Worm (Caenorhabditis elegans) whole organism, midembryonic: Measurements from ENCODE around the gene clec-149.

Experiments
- cog-1 ChIP-seq: sonication (generic microtip); optimal IDR thresholded peaks from 2 replicates; lab custom pipeline; 2016; ENCODE audit warnings: missing genetic modification characterization, missing compliant biosample characterization
- flt-1 ChIP-seq: fragments of 200-800 bp; sonication (Bioruptor generic); IDR thresholded peaks from 2 replicates; pipeline ENCODE4 v1.3.6; 2022; ENCODE audit warnings: missing genetic modification characterization, missing compliant biosample characterization
- med-1 ChIP-seq: sonication (generic microtip); optimal IDR thresholded peaks from 2 replicates; lab custom pipeline; 2017; ENCODE audit warnings: missing genetic modification characterization, mild to moderate bottlenecking, missing compliant biosample characterization, antibody characterized with exemption, missing genetic modification reagents; ENCODE audit not compliant: insufficient read depth
- ref-1 ChIP-seq: fragments of 200-800 bp; sonication (Bioruptor generic); conservative IDR thresholded peaks from 2 replicates; pipeline ENCODE4 v1.3.6; 2022; ENCODE audit warnings: missing genetic modification reagents, missing genetic modification characterization, missing compliant biosample characterization

- TF ChIP-seq flt-1 (no peak), med-1 (GFP tag; lab: Kevin White, UChicago) (no peak), ref-1 (GFP tag; lab: Robert Waterston, UW) (no peak), cog-1 (tag; lab: Kevin White, UChicago) (no peak)
Measured at ce11 chrIII:859898-860297, 36.9 kb downstream of the clec-149 start, which contains the start of gene exos-4.2.
